Worm (Caenorhabditis elegans) whole organism, early embryonic: ENCODE results near the gene prdh-1.

Experiments
- B0310.2 ChIP-seq: sonication (generic microtip); optimal IDR thresholded peaks from 2 replicates; lab custom pipeline; 2016; ENCODE audit warnings: mild to moderate bottlenecking, missing genetic modification characterization, missing compliant biosample characterization
- F13C5.2 ChIP-seq: sonication (generic microtip); optimal IDR thresholded peaks from 2 replicates; lab custom pipeline; 2017; ENCODE audit warnings: mild to moderate bottlenecking, missing genetic modification characterization, inconsistent platforms, missing compliant biosample characterization
- aly-1 ChIP-seq: sonication (generic microtip); optimal IDR thresholded peaks from 2 replicates; lab custom pipeline; 2016; ENCODE audit warnings: missing genetic modification characterization, missing compliant biosample characterization
- ama-1 ChIP-seq: fragments of 150-350 bp; optimal IDR thresholded peaks from 2 replicates; lab custom pipeline; 2014
- ceh-13 ChIP-seq: fragments of 200-800 bp; sonication (Bioruptor generic); optimal IDR thresholded peaks from 2 replicates; lab custom pipeline; 2018; ENCODE audit warnings: mild to moderate bottlenecking, missing genetic modification characterization, missing compliant biosample characterization
- ceh-36 ChIP-seq: sonication (generic microtip); optimal IDR thresholded peaks from 2 replicates; lab custom pipeline; 2016; ENCODE audit warnings: missing genetic modification characterization, inconsistent platforms, missing compliant biosample characterization
- ets-7 ChIP-seq: sonication (generic microtip); optimal IDR thresholded peaks from 2 replicates; lab custom pipeline; 2016; ENCODE audit warnings: missing genotype, missing genetic modification characterization, missing compliant biosample characterization
- flt-1 ChIP-seq: fragments of 200-800 bp; sonication (Bioruptor generic); IDR thresholded peaks from 2 replicates; pipeline ENCODE4 v1.3.6; 2022; ENCODE audit warnings: missing genetic modification characterization, missing compliant biosample characterization
- hmbx-1 ChIP-seq: sonication (generic microtip); optimal IDR thresholded peaks from 2 replicates; lab custom pipeline; 2016; ENCODE audit warnings: mild to moderate bottlenecking, missing genetic modification characterization, missing compliant biosample characterization
- hmg-4 ChIP-seq: fragments of 200-800 bp; sonication (Bioruptor generic); optimal IDR thresholded peaks from 2 replicates; lab custom pipeline; 2018; ENCODE audit warnings: mild to moderate bottlenecking, missing genetic modification characterization, missing compliant biosample characterization
- hnd-1 ChIP-seq: sonication (generic microtip); optimal IDR thresholded peaks from 2 replicates; lab custom pipeline; 2016; ENCODE audit warnings: missing genetic modification characterization, missing compliant biosample characterization
- pes-1 ChIP-seq: fragments of 200-800 bp; sonication (Bioruptor generic); IDR thresholded peaks from 2 replicates; pipeline ENCODE4 v1.3.6; 2022; ENCODE audit warnings: missing genetic modification reagents, missing genetic modification characterization, missing compliant biosample characterization
- scrt-1 ChIP-seq: fragments of 200-800 bp; sonication (Bioruptor generic); IDR thresholded peaks from 2 replicates; pipeline ENCODE4 v1.3.6; 2022; ENCODE audit warnings: missing genetic modification characterization, missing compliant biosample characterization
- sea-1 ChIP-seq: fragments of 200-800 bp; sonication (Bioruptor generic); conservative IDR thresholded peaks from 2 replicates; pipeline ENCODE4 v1.3.6; 2022; ENCODE audit warnings: missing genetic modification characterization, missing compliant biosample characterization
- tbx-11 ChIP-seq: fragments of 200-800 bp; sonication (Bioruptor generic); IDR thresholded peaks from 2 replicates; pipeline ENCODE4 v1.3.6; 2022; ENCODE audit warnings: missing genetic modification characterization, missing compliant biosample characterization
- tbx-37 ChIP-seq: fragments of 200-800 bp; sonication (Bioruptor generic); conservative IDR thresholded peaks from 2 replicates; pipeline ENCODE4 v1.3.6; 2022; ENCODE audit warnings: missing genetic modification reagents, missing genetic modification characterization, missing compliant biosample characterization
- tra-4 ChIP-seq: sonication (generic microtip); optimal IDR thresholded peaks from 2 replicates; lab custom pipeline; 2017; ENCODE audit warnings: missing genetic modification characterization, missing compliant biosample characterization

Gene prdh-1

DNA sequence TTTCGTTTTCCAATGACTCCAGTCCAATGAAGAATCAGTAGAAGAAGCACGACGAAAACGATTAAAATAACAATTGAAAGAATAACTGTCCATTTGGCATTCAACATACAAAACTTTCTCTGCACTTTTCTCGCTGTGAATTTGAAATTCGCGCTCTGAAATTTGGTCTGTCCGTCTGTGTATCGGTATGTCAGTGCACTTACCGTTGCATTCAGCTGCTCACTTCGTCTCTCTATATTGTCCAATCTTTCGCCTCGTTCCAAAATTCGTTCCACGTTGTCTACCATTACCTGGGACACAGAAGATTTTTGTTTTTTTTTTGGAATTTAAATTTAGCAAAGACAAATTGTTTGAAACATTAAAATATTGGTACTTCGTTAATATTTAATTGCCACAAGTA, 16.0 kb downstream of the prdh-1 start:
- no peak for TF ChIP-seq ceh-36 (tag; lab: Kevin White, UChicago)

DNA sequence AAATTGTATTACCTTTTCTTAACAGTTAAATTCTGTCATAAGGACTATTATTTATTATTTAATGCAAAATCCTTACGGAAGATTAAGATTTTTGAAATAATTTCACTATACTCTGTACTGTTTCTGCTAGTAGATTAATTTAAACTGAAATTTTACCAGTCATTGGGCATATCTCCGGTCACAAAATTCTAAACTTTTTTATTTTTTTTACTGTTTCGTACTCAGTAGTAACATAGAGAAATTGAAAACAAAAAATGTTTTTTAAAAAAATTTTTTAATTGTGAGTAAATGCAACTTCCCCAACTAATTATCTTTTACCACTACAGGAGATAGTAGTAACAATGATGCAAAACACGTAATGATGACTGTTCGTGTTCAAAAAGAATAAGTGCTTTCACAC, 38.1 kb downstream of the prdh-1 start:
- TF ChIP-seq F13C5.2 (tag; lab: Kevin White, UChicago), result no peak

DNA sequence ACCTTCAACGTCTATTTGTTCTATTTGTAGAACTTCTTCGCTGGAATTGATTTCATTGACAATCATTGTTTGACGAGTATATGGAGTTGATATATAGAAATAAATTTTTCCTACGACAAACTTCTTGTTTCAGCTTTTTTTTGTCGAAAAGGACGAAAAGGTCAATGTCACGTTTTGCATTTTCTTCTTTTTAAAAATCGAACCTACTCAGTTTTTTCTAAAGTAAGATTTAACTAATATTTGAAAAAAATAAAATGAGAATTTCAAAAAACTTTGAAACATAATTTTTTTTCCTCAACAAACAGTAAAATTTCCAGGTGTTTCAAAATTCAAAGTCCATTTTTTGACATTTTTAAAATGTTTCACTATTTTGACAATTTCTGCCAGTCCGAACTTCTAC, 40.1 kb downstream of the prdh-1 start, which contains the start of gene H08M01.1:
TSS of gene H08M01.1 (minus strand) at position 101 of the 400 bp plus-strand sequence.
- TF ChIP-seq B0310.2 (tag; lab: Kevin White, UChicago) (no peak), tbx-11 (GFP tag; lab: Robert Waterston, UW) (no peak), tra-4 (tag; lab: Kevin White, UChicago) (no peak), hmbx-1 (tag; lab: Kevin White, UChicago) (no peak), hmg-4 (GFP tag; lab: Kevin White, UChicago) (no peak), ceh-36 (tag; lab: Kevin White, UChicago) (no peak), pes-1 (GFP tag; lab: Robert Waterston, UW) (no peak), ama-1 (lab: Kevin White, UChicago) (no peak), flt-1 (no peak), ceh-13 (GFP tag; lab: Kevin White, UChicago) (no peak), scrt-1 (GFP tag; lab: Robert Waterston, UW) (no peak), ets-7 (tag; lab: Kevin White, UChicago) (no peak)

DNA sequence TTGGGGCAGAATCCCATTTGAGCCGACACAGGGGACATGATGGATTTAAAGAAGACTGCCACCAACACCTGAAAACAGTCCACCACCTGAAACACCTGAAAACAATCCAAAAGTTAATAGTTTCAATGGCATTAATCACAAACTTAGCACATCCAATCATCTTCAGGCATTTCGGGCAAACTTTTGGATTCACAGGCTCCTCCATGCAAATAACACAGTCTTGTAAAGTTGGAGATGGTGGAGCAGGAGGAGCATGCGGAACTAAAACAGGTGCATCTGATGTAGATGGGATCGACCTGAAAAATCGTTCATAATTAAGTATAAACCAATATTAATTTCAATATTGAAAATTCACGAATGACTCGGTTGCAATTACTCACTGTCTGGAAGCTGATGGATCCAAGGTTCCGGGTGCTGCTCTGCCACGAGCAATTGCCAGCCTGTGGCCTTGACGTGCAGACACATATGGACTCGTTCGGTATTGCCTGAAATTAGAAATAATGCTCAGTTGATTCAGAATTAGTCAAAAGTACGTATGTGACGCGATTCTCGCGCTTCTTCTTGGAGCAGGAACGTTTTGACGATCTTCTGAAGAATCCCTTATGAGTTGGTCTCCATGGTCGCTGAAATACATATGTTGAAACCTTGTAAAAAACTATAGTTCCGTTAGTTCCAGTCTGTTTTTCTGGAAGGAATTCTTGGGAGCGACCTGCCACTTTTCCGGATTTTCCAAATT, 41.9 kb downstream of the prdh-1 start:
- TF ChIP-seq hnd-1 (tag; lab: Kevin White, UChicago), result no peak
- no peak for TF ChIP-seq hmbx-1 (tag; lab: Kevin White, UChicago)
- TF ChIP-seq tra-4 (tag; lab: Kevin White, UChicago), result no peak
- TF ChIP-seq flt-1, result no peak
- no peak for TF ChIP-seq hmg-4 (GFP tag; lab: Kevin White, UChicago)
- TF ChIP-seq ama-1 (lab: Kevin White, UChicago), result no peak
- TF ChIP-seq sea-1 (GFP tag; lab: Robert Waterston, UW), result no peak
- TF ChIP-seq B0310.2 (tag; lab: Kevin White, UChicago), result no peak
- TF ChIP-seq ets-7 (tag; lab: Kevin White, UChicago), result no peak
- TF ChIP-seq tbx-37, result no peak
- no peak for TF ChIP-seq ceh-36 (tag; lab: Kevin White, UChicago)
- no peak for TF ChIP-seq tbx-11 (GFP tag; lab: Robert Waterston, UW)
- TF ChIP-seq pes-1 (GFP tag; lab: Robert Waterston, UW), result no peak
- no peak for TF ChIP-seq aly-1 (tag; lab: Kevin White, UChicago)
- TF ChIP-seq ceh-13 (GFP tag; lab: Kevin White, UChicago), result no peak
- no peak for TF ChIP-seq scrt-1 (GFP tag; lab: Robert Waterston, UW)
- no peak for TF ChIP-seq F13C5.2 (tag; lab: Kevin White, UChicago)

DNA sequence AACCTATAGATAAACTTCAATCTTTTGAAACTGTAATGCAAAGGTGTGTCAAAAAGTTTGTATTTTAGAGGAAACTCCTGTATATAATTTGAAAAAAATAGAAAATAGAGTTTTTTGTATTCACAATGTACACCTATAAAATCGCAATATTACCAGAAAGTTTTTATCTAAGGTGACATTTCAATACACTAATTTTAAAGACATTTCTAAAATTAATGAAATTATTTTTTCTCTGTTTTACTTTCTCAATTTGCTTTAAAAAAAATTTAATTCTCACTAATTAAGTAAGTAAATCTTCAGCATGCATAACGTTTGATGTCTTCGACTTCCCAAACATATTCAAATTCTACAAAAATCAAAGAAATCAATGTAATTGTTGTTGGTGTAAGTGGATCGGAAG, 48.8 kb downstream of the prdh-1 start, which contains the start of gene rga-5:
TSS of gene rga-5 (plus strand) at position 301 of the 400 bp plus-strand sequence.
- no peak for TF ChIP-seq hnd-1 (tag; lab: Kevin White, UChicago)
- TF ChIP-seq aly-1 (tag; lab: Kevin White, UChicago), result no peak
- no peak for TF ChIP-seq sea-1 (GFP tag; lab: Robert Waterston, UW)
- no peak for TF ChIP-seq tbx-37

DNA sequence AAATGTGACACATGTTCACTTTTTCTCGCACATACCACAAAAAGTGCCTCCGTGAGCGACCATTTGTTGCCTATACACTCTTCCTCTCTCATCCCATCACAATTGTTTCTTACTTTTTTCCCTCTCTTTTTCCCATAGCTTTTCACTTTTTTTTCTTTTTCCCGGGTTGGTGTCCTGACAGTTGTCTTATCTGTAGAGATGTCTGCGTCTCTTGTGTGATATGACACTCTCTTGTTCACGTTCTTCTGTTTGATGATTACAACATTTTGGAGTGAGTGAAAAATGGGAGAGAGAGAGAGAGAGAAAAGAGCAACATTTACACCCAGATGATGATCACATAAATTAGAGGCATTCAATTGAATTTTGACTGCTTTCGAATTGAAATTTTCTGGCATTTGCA, 50.1 kb downstream of the prdh-1 start:
- TF ChIP-seq ets-7 (tag; lab: Kevin White, UChicago) (no peak), tbx-37 (no peak), pes-1 (GFP tag; lab: Robert Waterston, UW) (no peak), B0310.2 (tag; lab: Kevin White, UChicago) (no peak), tra-4 (tag; lab: Kevin White, UChicago) (no peak), scrt-1 (GFP tag; lab: Robert Waterston, UW) (no peak), flt-1 (no peak), sea-1 (GFP tag; lab: Robert Waterston, UW) (no peak)

DNA sequence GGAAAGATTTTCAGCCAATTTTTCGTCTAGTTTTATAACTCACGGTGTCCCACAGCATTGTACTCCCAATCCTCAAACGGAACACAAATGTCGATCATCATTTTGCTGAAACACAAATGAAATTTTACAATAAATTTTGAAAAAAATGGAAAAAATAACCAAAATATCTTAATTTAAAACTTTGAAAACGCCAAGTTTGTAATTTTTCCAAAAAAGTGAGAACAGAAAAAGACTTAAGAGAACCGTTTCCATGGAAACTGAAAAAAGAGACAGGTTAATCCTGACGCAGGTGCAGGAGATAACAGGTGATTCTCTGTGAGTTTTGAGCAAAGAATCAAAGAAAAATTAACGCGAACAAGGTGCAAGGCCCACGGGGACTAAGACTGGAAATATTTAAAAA, 55.6 kb downstream of the prdh-1 start, which contains the start of gene Y45F10D.15:
TSS of gene Y45F10D.15 (minus strand) at position 101 of the 400 bp plus-strand sequence.
- TF ChIP-seq ets-7 (tag; lab: Kevin White, UChicago) (no peak), tbx-37 (no peak), B0310.2 (tag; lab: Kevin White, UChicago) (no peak), hmg-4 (GFP tag; lab: Kevin White, UChicago) (no peak), F13C5.2 (tag; lab: Kevin White, UChicago) (no peak), aly-1 (tag; lab: Kevin White, UChicago) (no peak), ceh-13 (GFP tag; lab: Kevin White, UChicago) (no peak), pes-1 (GFP tag; lab: Robert Waterston, UW) (no peak), flt-1 (no peak), sea-1 (GFP tag; lab: Robert Waterston, UW) (no peak), ceh-36 (tag; lab: Kevin White, UChicago) (no peak), tra-4 (tag; lab: Kevin White, UChicago) (no peak), ama-1 (lab: Kevin White, UChicago) (no peak), hmbx-1 (tag; lab: Kevin White, UChicago) (no peak), scrt-1 (GFP tag; lab: Robert Waterston, UW) (no peak)
